Worm (Caenorhabditis elegans) whole organism, L1 larva: ENCODE measurements around the gene F58F9.6.

Source experiments
- C16A3.4 ChIP-seq: fragments of 150-350 bp; optimal IDR thresholded peaks from 2 replicates; lab custom pipeline; 2014; ENCODE audit warnings: missing biosample characterization, missing genetic modification characterization
- C34B4.2 ChIP-seq: sonication (generic microtip); optimal IDR thresholded peaks from 2 replicates; lab custom pipeline; 2017; ENCODE audit warnings: mild to moderate bottlenecking, missing genetic modification characterization, missing compliant biosample characterization
- Y116A8C.19 ChIP-seq: sonication (generic microtip); optimal IDR thresholded peaks from 2 replicates; lab custom pipeline; 2016; ENCODE audit warnings: missing compliant biosample characterization, missing genetic modification characterization, borderline replicate concordance
- aha-1 ChIP-seq: fragments of 150-350 bp; optimal IDR thresholded peaks from 2 replicates; lab custom pipeline; 2014; ENCODE audit warnings: missing biosample characterization, missing genetic modification characterization
- blmp-1 ChIP-seq: fragments of 150-350 bp; optimal IDR thresholded peaks from 2 replicates; lab custom pipeline; 2014; ENCODE audit warnings: missing biosample characterization, missing genetic modification characterization
- ceh-63 ChIP-seq: fragments of 200-800 bp; sonication (Bioruptor generic); optimal IDR thresholded peaks from 2 replicates; lab custom pipeline; 2018; ENCODE audit warnings: mild to moderate bottlenecking, missing genetic modification characterization, missing compliant biosample characterization
- ceh-8 ChIP-seq: fragments of 200-800 bp; sonication (Bioruptor generic); optimal IDR thresholded peaks from 2 replicates; lab custom pipeline; 2018; ENCODE audit warnings: mild to moderate bottlenecking, missing genetic modification characterization, moderate library complexity, missing compliant biosample characterization
- ceh-82 ChIP-seq, 3 experiments: fragments of 150-350 bp in 1 of 3; sonication (generic microtip) in 2 of 3; optimal IDR thresholded peaks; 2 replicates each; lab custom pipeline; 2014 to 2017; ENCODE audit warnings: missing biosample characterization in 3 of 3, missing genetic modification characterization in 3 of 3
- dpl-1 ChIP-seq, 3 experiments: fragments of 150-350 bp in 2 of 3; sonication (generic microtip) in 1 of 3; optimal IDR thresholded peaks; 2 replicates each; lab custom pipeline; 2014 to 2017; ENCODE audit warnings: missing biosample characterization in 3 of 3, missing genetic modification characterization in 3 of 3, missing genetic modification reagents in 3 of 3
- dsc-1 ChIP-seq: sonication (generic microtip); optimal IDR thresholded peaks from 2 replicates; lab custom pipeline; 2016; ENCODE audit warnings: mild to moderate bottlenecking, missing genetic modification characterization, missing compliant biosample characterization
- efl-1 ChIP-seq, 4 experiments: fragments of 150-350 bp; optimal IDR thresholded peaks in 3 of 4; peaks in 1 of 4; 1 replicate in 1 of 4; 2 replicates in 3 of 4; lab custom pipeline; 2014; ENCODE audit warnings: missing biosample characterization in 2 of 4, missing genetic modification characterization in 2 of 4, missing genetic modification reagents in 2 of 4
- egl-13 ChIP-seq: sonication (generic microtip); optimal IDR thresholded peaks from 2 replicates; lab custom pipeline; 2016; ENCODE audit warnings: missing genotype, missing genetic modification reagents, missing genetic modification characterization, missing compliant biosample characterization
- egl-27 ChIP-seq, 2 experiments: fragments of 150-350 bp in 1 of 2; sonication (generic microtip); optimal IDR thresholded peaks; 3 replicates each; lab custom pipeline; 2017 to 2018; ENCODE audit warnings: missing biosample characterization in 2 of 2, missing genetic modification characterization in 2 of 2, missing genetic modification reagents in 2 of 2
- elt-2 ChIP-seq: sonication (generic microtip); optimal IDR thresholded peaks from 2 replicates; lab custom pipeline; 2016; ENCODE audit warnings: missing genetic modification characterization, mild to moderate bottlenecking, inconsistent platforms, missing compliant biosample characterization, missing genetic modification reagents
- elt-3 ChIP-seq, 6 experiments: fragments of 150-350 bp in 1 of 6; sonication (generic microtip); optimal IDR thresholded peaks; 2 replicates each; lab custom pipeline; 2017 to 2018; ENCODE audit warnings: missing biosample characterization in 6 of 6, missing genetic modification characterization in 6 of 6, inconsistent platforms in 1 of 6
- fkh-10 ChIP-seq: sonication (generic microtip); optimal IDR thresholded peaks from 2 replicates; lab custom pipeline; 2017; ENCODE audit warnings: missing biosample characterization, missing genetic modification reagents, missing genetic modification characterization
- grh-1 ChIP-seq: fragments of 200-800 bp; sonication (Bioruptor generic); IDR thresholded peaks from 2 replicates; pipeline ENCODE4 v1.3.6; 2022; ENCODE audit warnings: missing genetic modification reagents, missing genetic modification characterization, missing compliant biosample characterization
- hlh-4 ChIP-seq: sonication (generic microtip); optimal IDR thresholded peaks from 2 replicates; lab custom pipeline; 2016; ENCODE audit warnings: mild to moderate bottlenecking, missing genetic modification characterization, missing compliant biosample characterization
- lin-14 ChIP-seq: fragments of 200-800 bp; sonication (Bioruptor generic); optimal IDR thresholded peaks from 2 replicates; lab custom pipeline; 2018; ENCODE audit warnings: mild to moderate bottlenecking, missing genetic modification characterization, moderate library complexity, missing compliant biosample characterization
- lin-35 ChIP-seq, 2 experiments: fragments of 150-350 bp; optimal IDR thresholded peaks; 2 replicates each; lab custom pipeline; 2014; ENCODE audit warnings: missing biosample characterization in 2 of 2, missing genetic modification characterization in 2 of 2, missing genetic modification reagents in 2 of 2
- lir-3 ChIP-seq: sonication (generic microtip); optimal IDR thresholded peaks from 2 replicates; lab custom pipeline; 2016; ENCODE audit warnings: mild to moderate bottlenecking, missing genetic modification characterization, moderate library complexity, missing compliant biosample characterization; ENCODE audit not compliant: poor library complexity
- lsy-2 ChIP-seq, 2 experiments: fragments of 150-350 bp; optimal IDR thresholded peaks; 2 replicates each; lab custom pipeline; 2014; ENCODE audit warnings: missing biosample characterization in 2 of 2, missing genetic modification characterization in 2 of 2
- mdl-1 ChIP-seq, 2 experiments: fragments of 150-350 bp; optimal IDR thresholded peaks; 2 replicates each; lab custom pipeline; 2014 to 2017; ENCODE audit warnings: missing biosample characterization in 2 of 2, missing genetic modification characterization in 2 of 2, inconsistent platforms in 1 of 2
- nhr-20 ChIP-seq: sonication (generic microtip); optimal IDR thresholded peaks from 2 replicates; lab custom pipeline; 2016; ENCODE audit warnings: mild to moderate bottlenecking, missing genetic modification characterization, missing compliant biosample characterization
- nhr-47 ChIP-seq: sonication (generic microtip); optimal IDR thresholded peaks from 2 replicates; lab custom pipeline; 2016; ENCODE audit warnings: mild to moderate bottlenecking, missing genetic modification characterization, moderate library complexity, missing compliant biosample characterization
- nhr-71 ChIP-seq: sonication (generic microtip); optimal IDR thresholded peaks from 2 replicates; lab custom pipeline; 2016; ENCODE audit warnings: mild to moderate bottlenecking, missing genetic modification characterization, moderate library complexity, missing compliant biosample characterization
- nhr-77 ChIP-seq: fragments of 150-350 bp; optimal IDR thresholded peaks from 2 replicates; lab custom pipeline; 2014; ENCODE audit warnings: missing biosample characterization, missing genetic modification characterization
- nhr-85 ChIP-seq: sonication (generic microtip); peaks from one replicate; lab custom pipeline; 2016; ENCODE audit warnings: missing genetic modification characterization, inconsistent platforms, missing compliant biosample characterization
- nhr-90 ChIP-seq: sonication (generic microtip); optimal IDR thresholded peaks from 2 replicates; lab custom pipeline; 2016; ENCODE audit warnings: mild to moderate bottlenecking, missing genetic modification characterization, missing compliant biosample characterization; ENCODE audit not compliant: poor library complexity
- pqm-1 ChIP-seq: sonication (generic microtip); optimal IDR thresholded peaks from 3 replicates; lab custom pipeline; 2017; ENCODE audit warnings: missing biosample characterization, missing genetic modification characterization
- rnt-1 ChIP-seq: sonication (generic microtip); optimal IDR thresholded peaks from 2 replicates; lab custom pipeline; 2016; ENCODE audit warnings: mild to moderate bottlenecking, missing genetic modification characterization, moderate library complexity, missing compliant biosample characterization
- sptf-1 ChIP-seq: fragments of 150-350 bp; optimal IDR thresholded peaks from 2 replicates; lab custom pipeline; 2014; ENCODE audit warnings: missing biosample characterization, missing genetic modification characterization
- swsn-7 ChIP-seq: sonication (generic microtip); optimal IDR thresholded peaks from 2 replicates; lab custom pipeline; 2016; ENCODE audit warnings: missing genetic modification characterization, missing compliant biosample characterization
- tbx-2 ChIP-seq: sonication (generic microtip); optimal IDR thresholded peaks from 2 replicates; lab custom pipeline; 2016; ENCODE audit warnings: missing genetic modification characterization, missing compliant biosample characterization
- unc-62 ChIP-seq: fragments of 150-350 bp; optimal IDR thresholded peaks from 2 replicates; lab custom pipeline; 2014; ENCODE audit warnings: missing biosample characterization, missing genetic modification reagents, missing genetic modification characterization
- unc-86 ChIP-seq: sonication (generic microtip); optimal IDR thresholded peaks from 2 replicates; lab custom pipeline; 2016; ENCODE audit warnings: missing genetic modification characterization, missing compliant biosample characterization
- zip-4 ChIP-seq: fragments of 200-800 bp; sonication (Bioruptor generic); optimal IDR thresholded peaks from 2 replicates; lab custom pipeline; 2018; ENCODE audit warnings: mild to moderate bottlenecking, missing genetic modification characterization, moderate library complexity, missing compliant biosample characterization
- ztf-11 ChIP-seq, 2 experiments: sonication (generic microtip); optimal IDR thresholded peaks; 2 replicates each; lab custom pipeline; 2016 to 2017; ENCODE audit warnings: missing genetic modification characterization in 2 of 2, missing biosample characterization in 1 of 2, missing compliant biosample characterization in 1 of 2

F58F9.6 gene

DNA sequence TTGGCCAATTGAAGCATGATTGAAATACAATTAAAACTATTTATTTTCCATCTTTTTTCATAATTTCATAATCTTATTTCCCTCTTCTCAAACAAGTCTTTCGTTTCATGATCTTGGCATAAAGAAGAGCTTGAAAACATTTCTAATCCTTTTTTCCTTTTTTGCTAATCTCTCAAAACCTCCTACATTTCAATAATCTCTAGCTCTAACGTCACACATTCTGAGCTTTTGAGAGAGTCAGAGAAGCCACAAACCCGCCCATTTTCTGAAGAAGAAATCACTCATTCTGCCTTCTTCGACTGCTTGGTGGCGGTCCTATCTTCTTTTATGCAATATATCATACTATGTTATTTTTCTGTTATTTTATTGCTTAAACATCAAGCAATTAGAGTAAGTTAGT lies 12.2 kb upstream of the F58F9.6 start, which contains the start of gene F58F9.1:
Gene F58F9.1 (plus strand): TSS at position 251 of the 400 bp plus-strand sequence.
- TF ChIP-seq egl-13 (tag; lab: Kevin White, UChicago) (peak; percentile 9), swsn-7 (tag; lab: Kevin White, UChicago) (peak; percentile 4), nhr-47 (tag; lab: Kevin White, UChicago) (peak; percentile 29), dsc-1 (peak; percentile 37), lin-14 (GFP tag; lab: Kevin White, UChicago) (peak; percentile 64), nhr-77 (no peak), ceh-82 (tag; optimal IDR thresholded peaks at IDR 0.05; lab: Kevin White, UChicago) (no peak)

DNA sequence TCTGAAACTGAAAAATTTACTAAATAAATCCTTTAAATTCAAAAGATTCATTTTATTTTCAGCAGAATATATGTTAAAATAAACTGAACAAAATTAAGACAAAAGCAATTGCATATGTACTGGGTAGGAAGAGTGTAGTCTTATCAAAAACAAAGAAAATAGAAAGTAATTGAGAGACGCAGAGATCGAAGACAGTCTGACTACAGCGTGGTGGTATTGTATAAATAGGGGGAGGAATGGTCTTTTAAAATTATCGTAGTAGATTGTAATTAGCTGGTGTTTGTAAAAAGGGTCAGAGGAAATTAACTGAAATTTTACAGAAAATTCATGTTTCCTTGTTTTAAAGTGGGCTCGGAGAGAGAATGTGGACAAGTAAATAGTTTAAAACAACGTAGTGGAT lies 11.1 kb upstream of the F58F9.6 start, which contains the start of gene acox-3:
Gene acox-3 (minus strand): TSS at position 7 of the 400 bp plus-strand sequence.
- TF ChIP-seq dsc-1 (no peak), elt-3 (tag; optimal IDR thresholded peaks at IDR 0.05; lab: Kevin White, UChicago) (peak in 2 of 6 experiments; percentile 54 to 55), blmp-1 (tag; lab: Kevin White, UChicago) (peak; percentile 43), lin-35 (GFP tag; optimal IDR thresholded peaks at IDR 0.05; lab: Kevin White, UChicago) (peak in 1 of 2 experiments; percentile 52), lsy-2 (tag; optimal IDR thresholded peaks at IDR 0.05; lab: Kevin White, UChicago) (peak in 1 of 2 experiments; percentile 7), dpl-1 (GFP tag; optimal IDR thresholded peaks at IDR 0.05; lab: Kevin White, UChicago) (peak in 1 of 3 experiments; percentile 5), fkh-10 (GFP tag; lab: Kevin White, UChicago) (no peak), elt-2 (peak; percentile 54), nhr-20 (tag; lab: Kevin White, UChicago) (peak; percentile 92), ztf-11 (tag; optimal IDR thresholded peaks at IDR 0.05; lab: Kevin White, UChicago) (no peak), nhr-71 (peak; percentile 33), nhr-85 (tag; lab: Kevin White, UChicago) (peak; percentile 27)

DNA sequence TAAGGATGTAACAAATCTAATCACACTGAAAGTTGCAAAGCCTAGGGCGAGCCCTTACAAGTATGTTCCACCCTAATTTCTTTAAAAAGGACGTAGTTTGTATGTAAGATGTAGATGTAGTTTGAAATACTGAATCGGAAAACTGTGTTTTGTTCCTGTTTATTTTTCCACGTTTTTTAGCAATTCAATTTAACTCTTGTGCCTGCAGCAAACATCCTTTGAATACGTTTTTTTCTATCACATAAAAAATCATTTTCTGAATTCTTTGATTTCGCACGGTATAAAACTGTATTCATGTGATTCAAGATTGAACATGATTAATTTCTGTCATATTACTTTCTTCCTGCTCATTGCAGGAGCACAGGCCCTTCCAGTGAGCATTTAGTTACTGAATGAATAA lies 2.6 kb upstream of the F58F9.6 start, which contains the start of gene F58F9.9:
Gene F58F9.9 (plus strand): TSS at position 301 of the 400 bp plus-strand sequence.
- no peak for TF ChIP-seq mdl-1 (tag; optimal IDR thresholded peaks at IDR 0.05; lab: Kevin White, UChicago)
- TF ChIP-seq zip-4 (GFP tag; lab: Kevin White, UChicago), result no peak
- no peak for TF ChIP-seq aha-1 (tag; lab: Kevin White, UChicago)
- no peak for TF ChIP-seq C16A3.4 (tag; lab: Kevin White, UChicago)
- no peak for TF ChIP-seq ztf-11 (tag; optimal IDR thresholded peaks at IDR 0.05; lab: Kevin White, UChicago)
- TF ChIP-seq rnt-1 (tag; lab: Kevin White, UChicago), result no peak
- no peak for TF ChIP-seq pqm-1 (tag; lab: Kevin White, UChicago)
- no peak for TF ChIP-seq ceh-8

DNA sequence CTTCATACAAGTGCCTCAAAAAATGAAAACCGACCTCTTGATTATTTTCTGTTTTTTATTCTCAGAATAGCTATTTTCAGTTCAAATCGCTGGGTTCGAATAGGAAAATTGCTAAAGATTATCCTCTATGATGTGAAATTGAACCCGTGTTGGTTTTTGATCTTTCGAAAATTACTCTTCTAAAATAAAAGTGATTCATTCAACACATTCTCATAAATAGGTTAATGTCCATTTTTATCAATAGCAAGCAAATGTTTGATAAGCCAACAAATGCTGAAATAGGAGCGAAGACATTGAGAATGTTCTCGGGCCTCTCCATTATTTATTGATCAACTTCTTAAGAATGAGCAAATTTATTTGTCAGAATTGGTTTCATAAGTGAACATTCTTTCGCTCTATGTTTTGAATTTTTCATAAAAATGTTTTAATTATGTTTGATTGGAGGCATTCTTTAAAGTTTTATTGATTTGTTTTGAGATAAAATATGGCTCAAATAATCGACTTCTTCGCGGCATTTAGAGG lies 4.6 kb downstream of the F58F9.6 start, which contains the start of gene F58F9.3:
Gene F58F9.3 (plus strand): TSS at position 472 of the 522 bp plus-strand sequence.
- TF ChIP-seq grh-1 (GFP tag; lab: Robert Waterston, UW) (no peak), C34B4.2 (tag; lab: Kevin White, UChicago) (no peak), lir-3 (tag; lab: Kevin White, UChicago) (no peak), elt-2 (peak; percentile 1)

DNA sequence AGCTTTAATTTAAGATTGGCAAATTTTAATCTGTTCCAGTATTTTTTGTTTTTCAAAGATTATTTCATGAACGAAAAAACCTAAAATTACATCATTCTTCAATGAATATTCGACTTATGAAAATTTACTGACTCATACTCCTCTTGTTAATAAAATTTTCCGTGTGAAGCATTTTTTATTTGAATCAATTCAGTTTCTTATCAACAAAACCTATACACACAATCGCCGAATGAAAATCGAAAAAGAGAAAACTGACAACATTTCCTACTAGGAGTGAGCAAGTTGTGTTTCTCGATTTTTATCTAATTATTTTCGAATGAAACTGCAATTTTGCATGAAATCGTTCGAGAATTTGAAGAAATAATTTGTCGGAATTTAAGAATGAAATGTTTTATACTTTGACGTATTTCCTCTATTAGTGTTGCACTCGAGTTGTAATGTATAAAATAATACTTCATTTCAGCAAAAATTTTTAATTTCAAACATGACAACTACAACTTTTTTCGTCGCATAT lies 6.8 kb downstream of the F58F9.6 start, which contains the start of gene F58F9.4:
Gene F58F9.4 (plus strand): TSS at position 464 of the 514 bp plus-strand sequence.
- no peak for TF ChIP-seq tbx-2 (tag; lab: Kevin White, UChicago)
- no peak for TF ChIP-seq sptf-1 (tag; lab: Kevin White, UChicago)
- TF ChIP-seq dsc-1, result no peak
- no peak for TF ChIP-seq efl-1 (optimal IDR thresholded peaks at IDR 0.05; lab: Kevin White, UChicago)
- no peak for TF ChIP-seq efl-1 (GFP tag; optimal IDR thresholded peaks at IDR 0.05 in 1 of 2; lab: Kevin White, UChicago)
- no peak for TF ChIP-seq unc-62
- TF ChIP-seq Y116A8C.19 (tag; lab: Kevin White, UChicago), result no peak
- no peak for TF ChIP-seq hlh-4 (tag; lab: Kevin White, UChicago)
- TF ChIP-seq nhr-90, result no peak
- TF ChIP-seq ceh-63 (GFP tag; lab: Kevin White, UChicago), result no peak
- TF ChIP-seq egl-13 (tag; lab: Kevin White, UChicago), result no peak
- TF ChIP-seq ceh-8, result no peak
- TF ChIP-seq swsn-7 (tag; lab: Kevin White, UChicago), result no peak
- TF ChIP-seq egl-27 (tag; optimal IDR thresholded peaks at IDR 0.05; lab: Kevin White, UChicago), result no peak
- no peak for TF ChIP-seq unc-86 (tag; lab: Kevin White, UChicago)
